Fruit fly (Drosophila melanogaster): ENCODE measurements around the gene CG17197.

- TF ChIP-seq psq (optimal IDR thresholded peaks at IDR 0.05): no peak
- TF ChIP-seq Sin3A (optimal IDR thresholded peaks at IDR 0.05): no peak
Observed at dm6 chr3R:25778205-25778604, 3.0 kb upstream of the CG17197 start, which contains the start of gene CG4956.
